Fruit fly (Drosophila melanogaster): Measurements from ENCODE around the gene Rbf.

DNA sequence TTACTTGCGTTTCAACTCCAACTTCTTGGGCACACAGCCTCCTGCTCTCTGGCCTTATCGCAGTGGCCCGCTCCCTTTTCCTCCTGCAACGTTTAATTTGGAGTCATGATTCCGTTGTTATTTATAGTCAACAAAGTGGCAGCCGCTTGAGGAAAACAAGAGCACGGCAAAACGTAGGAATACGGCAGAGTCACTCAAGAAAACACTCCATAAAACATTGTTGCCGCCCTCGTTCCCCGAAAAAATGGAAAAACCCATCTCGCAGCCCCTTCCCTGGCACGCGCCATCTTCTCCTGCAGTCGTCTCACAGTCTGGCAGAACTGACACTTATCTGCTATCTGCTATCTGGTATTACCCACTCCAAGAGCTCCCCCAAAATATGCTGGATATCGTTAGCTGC is 23.7 kb upstream of the Rbf start:
- TF ChIP-seq CG8478 (optimal IDR thresholded peaks at IDR 0.05): no peak
- TF ChIP-seq CTCF (optimal IDR thresholded peaks at IDR 0.05): no peak
